Worm (Caenorhabditis elegans): Measurements from ENCODE around the gene ccdc-12.

ce11 chrIV:2526836-2527235 is 31.9 kb upstream of the ccdc-12 start:
- TF ChIP-seq jun-1 (tag; optimal IDR thresholded peaks at IDR 0.05) = no peak
- TF ChIP-seq fkh-10 (GFP tag; optimal IDR thresholded peaks at IDR 0.05) = no peak
- no peak for TF ChIP-seq ama-1 (optimal IDR thresholded peaks at IDR 0.05)
- no peak for TF ChIP-seq mep-1 (tag; optimal IDR thresholded peaks at IDR 0.05)
- no peak for TF ChIP-seq lin-38 (GFP tag; IDR thresholded peaks at IDR 0.05)
- no peak for TF ChIP-seq nhr-28 (tag; optimal IDR thresholded peaks at IDR 0.05)
- TF ChIP-seq unc-130 (GFP tag; optimal IDR thresholded peaks at IDR 0.05) = no peak
- TF ChIP-seq pha-4 (GFP tag; IDR thresholded peaks at IDR 0.05) = no peak
- no peak for TF ChIP-seq pha-4 (tag; optimal IDR thresholded peaks at IDR 0.05)
- no peak for TF ChIP-seq lin-39 (tag; optimal IDR thresholded peaks at IDR 0.05)
- TF ChIP-seq zag-1 (tag; optimal IDR thresholded peaks at IDR 0.05) = no peak
- no peak for TF ChIP-seq lsy-2 (tag; optimal IDR thresholded peaks at IDR 0.05)
